Fruit fly (Drosophila melanogaster) whole organism, embryonic: ENCODE results near the gene Hgsnat.
A peak's percentile ranks its signal among the peaks of the same experiment; 100 is the strongest.

Experiments
- Adf1 ChIP-seq: fragments of 200-800 bp; sonication (Bioruptor generic); IDR thresholded peaks from 2 replicates; pipeline ENCODE4 v1.3.6; 2022; ENCODE audit warnings: missing biosample characterization, missing genetic modification characterization
- Bgb ChIP-seq: fragments of 200-800 bp; sonication (Bioruptor generic); IDR thresholded peaks from 2 replicates; pipeline ENCODE4 v1.3.6; 2022; ENCODE audit warnings: missing biosample characterization, missing genetic modification characterization; ENCODE audit not compliant: partially characterized antibody
- Blimp-1 ChIP-seq: fragments of 200-800 bp; sonication (Bioruptor generic); optimal IDR thresholded peaks from 3 replicates; lab custom pipeline; 2018; ENCODE audit warnings: missing biosample characterization, missing genetic modification characterization, mild to moderate bottlenecking, moderate library complexity, missing genetic modification reagents
- CG10209 ChIP-seq: fragments of 200-800 bp; sonication (Bioruptor generic); optimal IDR thresholded peaks from 3 replicates; lab custom pipeline; 2017; ENCODE audit warnings: missing biosample characterization, mild to moderate bottlenecking, missing genetic modification characterization, missing genetic modification reagents
- CG11085 ChIP-seq: fragments of 200-800 bp; sonication (Bioruptor generic); IDR thresholded peaks from 2 replicates; pipeline ENCODE4 v1.3.6; 2022; ENCODE audit warnings: missing biosample characterization, missing genetic modification characterization
- CG11456 ChIP-seq: fragments of 200-800 bp; sonication (Bioruptor generic); IDR thresholded peaks from 3 replicates; pipeline ENCODE4 v1.3.6; 2022; ENCODE audit warnings: missing biosample characterization, missing genetic modification characterization
- CG12236 ChIP-seq: fragments of 200-800 bp; sonication (Bioruptor generic); optimal IDR thresholded peaks from 2 replicates; lab custom pipeline; 2016; ENCODE audit warnings: missing biosample characterization, missing genetic modification characterization
- CG12659 ChIP-seq: fragments of 200-800 bp; sonication (Bioruptor generic); optimal IDR thresholded peaks from 3 replicates; lab custom pipeline; 2017; ENCODE audit warnings: mild to moderate bottlenecking, missing biosample characterization, missing genetic modification reagents, missing genetic modification characterization
- CG13624 ChIP-seq: fragments of 200-800 bp; sonication (Bioruptor generic); optimal IDR thresholded peaks from 2 replicates; lab custom pipeline; 2016; ENCODE audit warnings: missing biosample characterization, missing genetic modification characterization
- CG1603 ChIP-seq: fragments of 200-800 bp; sonication (Bioruptor generic); optimal IDR thresholded peaks from 2 replicates; lab custom pipeline; 2019; ENCODE audit warnings: missing biosample characterization, mild to moderate bottlenecking, missing genetic modification characterization, moderate library complexity
- CG16863 ChIP-seq: fragments of 200-800 bp; sonication (Bioruptor generic); optimal IDR thresholded peaks from 3 replicates; lab custom pipeline; 2016; ENCODE audit warnings: missing biosample characterization, missing genetic modification characterization
- CG17361 ChIP-seq: fragments of 200-800 bp; sonication (Bioruptor generic); IDR thresholded peaks from 3 replicates; pipeline ENCODE4 v1.3.6; 2022; ENCODE audit warnings: missing biosample characterization, missing genetic modification characterization
- CG17385 ChIP-seq: fragments of 200-800 bp; sonication (Bioruptor generic); optimal IDR thresholded peaks from 3 replicates; lab custom pipeline; 2018; ENCODE audit warnings: missing biosample characterization, mild to moderate bottlenecking, missing genetic modification characterization
- CG32772 ChIP-seq: fragments of 200-800 bp; sonication (Bioruptor generic); IDR thresholded peaks from 2 replicates; pipeline ENCODE4 v1.3.6; 2022; ENCODE audit warnings: missing biosample characterization, missing genetic modification characterization
- CG33213 ChIP-seq: fragments of 200-800 bp; sonication (Bioruptor generic); optimal IDR thresholded peaks from 3 replicates; lab custom pipeline; 2016; ENCODE audit warnings: missing biosample characterization, missing genetic modification characterization
- CG33557 ChIP-seq: fragments of 200-800 bp; sonication (Bioruptor generic); optimal IDR thresholded peaks from 2 replicates; lab custom pipeline; 2019; ENCODE audit warnings: missing biosample characterization, mild to moderate bottlenecking, missing genetic modification characterization, moderate library complexity
- CG3995 ChIP-seq: fragments of 200-800 bp; sonication (Bioruptor generic); optimal IDR thresholded peaks from 3 replicates; lab custom pipeline; 2016; ENCODE audit warnings: missing biosample characterization, missing genetic modification characterization
- CG43689 ChIP-seq: fragments of 200-800 bp; sonication (Bioruptor generic); IDR thresholded peaks from 2 replicates; pipeline ENCODE4 v1.3.6; 2022; ENCODE audit warnings: missing biosample characterization, missing genetic modification characterization
- CG8388 ChIP-seq: fragments of 200-800 bp; sonication (Bioruptor generic); optimal IDR thresholded peaks from 2 replicates; lab custom pipeline; 2019; ENCODE audit warnings: missing biosample characterization, mild to moderate bottlenecking, missing genetic modification characterization, moderate library complexity
- Deaf1 ChIP-seq: fragments of 200-800 bp; optimal IDR thresholded peaks from 3 replicates; lab custom pipeline; 2019; ENCODE audit warnings: missing biosample characterization, mild to moderate bottlenecking, missing genetic modification characterization, moderate library complexity
- Dll ChIP-seq: fragments of 200-800 bp; sonication (Bioruptor generic); IDR thresholded peaks from 4 replicates; pipeline ENCODE4 v1.3.6; 2022; ENCODE audit warnings: missing biosample characterization, missing genetic modification characterization; ENCODE audit not compliant: partially characterized antibody
- Hr51 ChIP-seq, 2 experiments: fragments of 200-800 bp; sonication (Bioruptor generic); optimal IDR thresholded peaks; 2 replicates in 1 of 2; 3 replicates in 1 of 2; lab custom pipeline; 2016 to 2018; ENCODE audit warnings: missing biosample characterization in 2 of 2, missing genetic modification characterization in 2 of 2, mild to moderate bottlenecking in 1 of 2, moderate library complexity in 1 of 2
- MESR4 ChIP-seq: fragments of 200-800 bp; sonication (Bioruptor generic); optimal IDR thresholded peaks from 2 replicates; lab custom pipeline; 2018; ENCODE audit warnings: missing biosample characterization, mild to moderate bottlenecking, missing genetic modification characterization, moderate library complexity
- Med ChIP-seq: fragments of 200-800 bp; sonication (Bioruptor generic); peaks from one replicate; lab custom pipeline; 2016; ENCODE audit warnings: missing biosample characterization, missing genetic modification characterization, mild to moderate bottlenecking, inconsistent platforms, moderate library complexity
- Pdp1 ChIP-seq, 2 experiments: fragments of 200-800 bp; sonication (Bioruptor generic); optimal IDR thresholded peaks; 3 replicates each; lab custom pipeline; 2016; ENCODE audit warnings: missing biosample characterization in 2 of 2, missing genetic modification characterization in 2 of 2, mild to moderate bottlenecking in 1 of 2, moderate library complexity in 1 of 2
- Trl ChIP-seq, 3 experiments: fragments of >200 bp in 2 of 3; fragments of 200-800 bp in 1 of 3; sonication (Bioruptor generic) in 1 of 3; optimal IDR thresholded peaks; 2 replicates in 1 of 3; 3 replicates in 2 of 3; lab custom pipeline; 2016 to 2017; ENCODE audit warnings: missing biosample characterization in 1 of 3, missing genetic modification characterization in 1 of 3
- YL-1 ChIP-seq: fragments of 200-800 bp; sonication (Bioruptor generic); optimal IDR thresholded peaks from 3 replicates; lab custom pipeline; 2017; ENCODE audit warnings: missing biosample characterization, mild to moderate bottlenecking, missing genetic modification characterization
- ato ChIP-seq: fragments of 200-800 bp; sonication (Bioruptor generic); IDR thresholded peaks from 2 replicates; pipeline ENCODE4 v1.3.6; 2022; ENCODE audit warnings: missing biosample characterization, missing genetic modification characterization; ENCODE audit not compliant: partially characterized antibody
- chn ChIP-seq: fragments of 200-800 bp; sonication (Bioruptor generic); optimal IDR thresholded peaks from 2 replicates; lab custom pipeline; 2016; ENCODE audit warnings: missing biosample characterization, missing genetic modification characterization
- crol ChIP-seq: fragments of 200-800 bp; sonication (Bioruptor generic); IDR thresholded peaks from 2 replicates; pipeline ENCODE4 v1.3.6; 2022; ENCODE audit warnings: missing biosample characterization, missing genetic modification characterization
- dan ChIP-seq: fragments of 200-800 bp; sonication (Bioruptor generic); IDR thresholded peaks from 2 replicates; pipeline ENCODE4 v1.3.6; 2022; ENCODE audit warnings: missing biosample characterization, missing genetic modification characterization
- eve ChIP-seq, 2 experiments: fragments of >200 bp; optimal IDR thresholded peaks; 2 replicates each; lab custom pipeline; 2017; ENCODE audit warnings: missing biosample characterization in 2 of 2, missing genetic modification characterization in 2 of 2
- ftz-f1 ChIP-seq: fragments of 200-800 bp; sonication (Bioruptor generic); optimal IDR thresholded peaks from 2 replicates; lab custom pipeline; 2016; ENCODE audit warnings: missing biosample characterization, missing genetic modification characterization
- h ChIP-seq: fragments of >200 bp; optimal IDR thresholded peaks from 2 replicates; lab custom pipeline; 2017
- insv ChIP-seq, 2 experiments: fragments of 200-800 bp; sonication (Bioruptor generic); optimal IDR thresholded peaks; 3 replicates each; lab custom pipeline; 2016 to 2018; ENCODE audit warnings: missing biosample characterization in 2 of 2, missing genetic modification characterization in 2 of 2
- kni ChIP-seq: fragments of 200-800 bp; sonication (Bioruptor generic); optimal IDR thresholded peaks from 3 replicates; lab custom pipeline; 2017; ENCODE audit warnings: mild to moderate bottlenecking, missing biosample characterization, missing genetic modification reagents, missing genetic modification characterization
- nmo ChIP-seq: fragments of 200-800 bp; sonication (Bioruptor generic); optimal IDR thresholded peaks from 2 replicates; lab custom pipeline; 2018; ENCODE audit warnings: missing biosample characterization, mild to moderate bottlenecking, missing genetic modification characterization, moderate library complexity
- nom ChIP-seq: fragments of 200-800 bp; sonication (Bioruptor generic); optimal IDR thresholded peaks from 2 replicates; lab custom pipeline; 2017; ENCODE audit warnings: missing biosample characterization, missing genetic modification characterization, mild to moderate bottlenecking, moderate library complexity, missing genetic modification reagents
- odd ChIP-seq: fragments of 200-800 bp; sonication (Bioruptor generic); optimal IDR thresholded peaks from 2 replicates; lab custom pipeline; 2017; ENCODE audit warnings: missing biosample characterization, mild to moderate bottlenecking, missing genetic modification characterization
- phol ChIP-seq: fragments of 200-800 bp; sonication (Bioruptor generic); optimal IDR thresholded peaks from 3 replicates; lab custom pipeline; 2018; ENCODE audit warnings: missing biosample characterization, mild to moderate bottlenecking, missing genetic modification characterization, moderate library complexity
- sqz ChIP-seq: fragments of 200-800 bp; sonication (Bioruptor generic); optimal IDR thresholded peaks from 3 replicates; lab custom pipeline; 2018; ENCODE audit warnings: missing biosample characterization, mild to moderate bottlenecking, missing genetic modification characterization
- trh ChIP-seq: fragments of 200-800 bp; sonication (Bioruptor generic); optimal IDR thresholded peaks from 2 replicates; lab custom pipeline; 2016; ENCODE audit warnings: missing biosample characterization, missing genetic modification characterization
- zfh1 ChIP-seq: fragments of 200-800 bp; sonication (Bioruptor generic); IDR thresholded peaks from 3 replicates; pipeline ENCODE4 v1.3.6; 2022; ENCODE audit warnings: missing biosample characterization, missing genetic modification characterization
- zfh2 ChIP-seq: fragments of 200-800 bp; sonication (Bioruptor generic); optimal IDR thresholded peaks from 2 replicates; lab custom pipeline; 2016; ENCODE audit warnings: missing biosample characterization, missing genetic modification characterization

Gene Hgsnat

dm6 chrX:4935979-4936843, 17.7 kb downstream of the Hgsnat start (continued):
- no peak for TF ChIP-seq CG12236
- no peak for TF ChIP-seq ato (GFP tag; lab: Robert Waterston, UW)
- TF ChIP-seq CG11085 (GFP tag; lab: Robert Waterston, UW), result no peak
- peak; percentile 93 for TF ChIP-seq CG33213 (GFP tag; lab: Kevin White, UChicago)
- no peak for TF ChIP-seq dan (GFP tag; lab: Robert Waterston, UW)
- no peak for TF ChIP-seq zfh2
- TF ChIP-seq CG16863 (GFP tag; lab: Kevin White, UChicago), result no peak
- no peak for TF ChIP-seq zfh1 (GFP tag; lab: Robert Waterston, UW)

dm6 chrX:4937222-4938071, 18.9 kb downstream of the Hgsnat start:
- TF ChIP-seq CG33557 (GFP tag; lab: Kevin White, UChicago) (peak; percentile 2), Deaf1 (tag; lab: Kevin White, UChicago) (peak; percentile 2), CG11456 (GFP tag; lab: Robert Waterston, UW) (no peak), YL-1 (peak; percentile 1), CG13624 (GFP tag; lab: Kevin White, UChicago) (no peak), CG8388 (GFP tag; lab: Kevin White, UChicago) (no peak), Trl (optimal IDR thresholded peaks at IDR 0.05; lab: Kevin White, UChicago) (peak; percentile 28 to 69), Trl (GFP tag; optimal IDR thresholded peaks at IDR 0.05; lab: Kevin White, UChicago) (no peak), Med (GFP tag; lab: Kevin White, UChicago) (peak; percentile 19), CG3995 (GFP tag; lab: Kevin White, UChicago) (peak; percentile 18), nmo (GFP tag; lab: Kevin White, UChicago) (no peak), CG32772 (GFP tag; lab: Robert Waterston, UW) (peak; percentile 64), kni (peak; percentile 35), ftz-f1 (GFP tag; lab: Kevin White, UChicago) (peak; percentile 41), eve (GFP tag; optimal IDR thresholded peaks at IDR 0.05; lab: Kevin White, UChicago) (peak in 1 of 2 experiments; percentile 77), Pdp1 (GFP tag; optimal IDR thresholded peaks at IDR 0.05; lab: Kevin White, UChicago) (peak in 1 of 2 experiments; percentile 82), trh (no peak), sqz (GFP tag; lab: Kevin White, UChicago) (peak; percentile 52), chn (GFP tag; lab: Kevin White, UChicago) (no peak), CG17361 (no peak), h (lab: Kevin White, UChicago) (no peak), Hr51 (GFP tag; optimal IDR thresholded peaks at IDR 0.05; lab: Kevin White, UChicago) (peak in 1 of 2 experiments; percentile 15), CG10209 (GFP tag; lab: Kevin White, UChicago) (no peak), CG1603 (tag; lab: Kevin White, UChicago) (peak; percentile 34), Bgb (GFP tag; lab: Robert Waterston, UW) (no peak), insv (GFP tag; optimal IDR thresholded peaks at IDR 0.05; lab: Kevin White, UChicago) (peak in 1 of 2 experiments; percentile 58), Dll (GFP tag; lab: Robert Waterston, UW) (0 out of 4 replicates have a peak, but pooled peaks have one; percentile 38), CG43689 (no peak), nom (peak; percentile 1), CG17385 (GFP tag; lab: Kevin White, UChicago) (peak; percentile 60), MESR4 (GFP tag; lab: Kevin White, UChicago) (peak; percentile 53), Blimp-1 (peak; percentile 93), phol (tag; lab: Kevin White, UChicago) (peak; percentile 16), CG12659 (peak; percentile 25), Adf1 (peak; percentile 20; the same call in 1 of the 2 replicates), odd (GFP tag; lab: Kevin White, UChicago) (peak; percentile 21), crol (GFP tag; lab: Robert Waterston, UW) (no peak)
